Worm (Caenorhabditis elegans) whole organism, early embryonic: ENCODE results near the gene C53C11.2.

Experiments used
- F13C5.2 ChIP-seq: sonication (generic microtip); optimal IDR thresholded peaks from 2 replicates; lab custom pipeline; 2017; ENCODE audit warnings: mild to moderate bottlenecking, missing genetic modification characterization, inconsistent platforms, missing compliant biosample characterization
- aly-1 ChIP-seq: sonication (generic microtip); optimal IDR thresholded peaks from 2 replicates; lab custom pipeline; 2016; ENCODE audit warnings: missing genetic modification characterization, missing compliant biosample characterization
- ama-1 ChIP-seq: fragments of 150-350 bp; optimal IDR thresholded peaks from 2 replicates; lab custom pipeline; 2014
- ceh-36 ChIP-seq: sonication (generic microtip); optimal IDR thresholded peaks from 2 replicates; lab custom pipeline; 2016; ENCODE audit warnings: missing genetic modification characterization, inconsistent platforms, missing compliant biosample characterization
- ets-7 ChIP-seq: sonication (generic microtip); optimal IDR thresholded peaks from 2 replicates; lab custom pipeline; 2016; ENCODE audit warnings: missing genotype, missing genetic modification characterization, missing compliant biosample characterization
- flt-1 ChIP-seq: fragments of 200-800 bp; sonication (Bioruptor generic); IDR thresholded peaks from 2 replicates; pipeline ENCODE4 v1.3.6; 2022; ENCODE audit warnings: missing genetic modification characterization, missing compliant biosample characterization
- hmbx-1 ChIP-seq: sonication (generic microtip); optimal IDR thresholded peaks from 2 replicates; lab custom pipeline; 2016; ENCODE audit warnings: mild to moderate bottlenecking, missing genetic modification characterization, missing compliant biosample characterization
- hmg-4 ChIP-seq: fragments of 200-800 bp; sonication (Bioruptor generic); optimal IDR thresholded peaks from 2 replicates; lab custom pipeline; 2018; ENCODE audit warnings: mild to moderate bottlenecking, missing genetic modification characterization, missing compliant biosample characterization
- hnd-1 ChIP-seq: sonication (generic microtip); optimal IDR thresholded peaks from 2 replicates; lab custom pipeline; 2016; ENCODE audit warnings: missing genetic modification characterization, missing compliant biosample characterization
- pes-1 ChIP-seq: fragments of 200-800 bp; sonication (Bioruptor generic); IDR thresholded peaks from 2 replicates; pipeline ENCODE4 v1.3.6; 2022; ENCODE audit warnings: missing genetic modification reagents, missing genetic modification characterization, missing compliant biosample characterization
- tbx-11 ChIP-seq: fragments of 200-800 bp; sonication (Bioruptor generic); IDR thresholded peaks from 2 replicates; pipeline ENCODE4 v1.3.6; 2022; ENCODE audit warnings: missing genetic modification characterization, missing compliant biosample characterization
- tbx-37 ChIP-seq: fragments of 200-800 bp; sonication (Bioruptor generic); conservative IDR thresholded peaks from 2 replicates; pipeline ENCODE4 v1.3.6; 2022; ENCODE audit warnings: missing genetic modification reagents, missing genetic modification characterization, missing compliant biosample characterization

DNA sequence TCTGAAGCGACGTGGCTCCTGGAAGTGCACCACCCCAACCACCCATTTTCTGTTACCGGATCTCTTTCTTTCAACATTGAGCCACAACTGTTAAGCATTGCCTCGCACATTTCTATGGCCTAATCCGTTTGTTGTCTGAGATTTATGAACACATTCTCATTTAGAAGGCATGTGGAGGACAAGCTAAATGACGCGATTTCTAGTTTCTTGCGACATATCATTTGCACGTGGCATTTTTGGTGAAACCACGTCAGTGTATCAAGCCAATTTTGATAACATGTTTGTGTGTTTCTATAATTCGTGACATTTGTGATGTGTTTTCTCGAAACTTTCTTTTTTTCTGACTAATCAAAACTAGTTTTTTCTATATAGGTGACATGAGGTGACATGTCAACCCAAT lies 20.3 kb downstream of the C53C11.2 start:
- TF ChIP-seq F13C5.2 (tag; lab: Kevin White, UChicago) (no peak), ets-7 (tag; lab: Kevin White, UChicago) (no peak), ceh-36 (tag; lab: Kevin White, UChicago) (no peak), pes-1 (no peak), ama-1 (lab: Kevin White, UChicago) (no peak), tbx-37 (no peak), flt-1 (GFP tag; lab: Robert Waterston, UW) (no peak), tbx-11 (GFP tag; lab: Robert Waterston, UW) (no peak), hmg-4 (GFP tag; lab: Kevin White, UChicago) (no peak), hnd-1 (no peak), aly-1 (tag; lab: Kevin White, UChicago) (no peak), hmbx-1 (tag; lab: Kevin White, UChicago) (no peak)
